Fruit fly (Drosophila melanogaster): ENCODE measurements around the gene CG10165.

- TF ChIP-seq kay (GFP tag; ENCODE audit: borderline replicate concordance): no peak
- TF ChIP-seq CG5204 (GFP tag; optimal IDR thresholded peaks at IDR 0.05): no peak
- TF ChIP-seq CG7101 (tag; optimal IDR thresholded peaks at IDR 0.05): no peak
- TF ChIP-seq Crg-1 (GFP tag; optimal IDR thresholded peaks at IDR 0.05): no peak
- no peak for TF ChIP-seq Clk (GFP tag; optimal IDR thresholded peaks at IDR 0.05)
- no peak for TF ChIP-seq cnc (optimal IDR thresholded peaks at IDR 0.05)
- TF ChIP-seq CG11617 (GFP tag; optimal IDR thresholded peaks at IDR 0.05): no peak
- no peak for TF ChIP-seq cic (GFP tag; optimal IDR thresholded peaks at IDR 0.05)
- no peak for TF ChIP-seq pad (GFP tag; optimal IDR thresholded peaks at IDR 0.05)
- no peak for TF ChIP-seq toe (GFP tag; optimal IDR thresholded peaks at IDR 0.05)
- TF ChIP-seq CG33017 (tag; optimal IDR thresholded peaks at IDR 0.05): no peak
Observed at dm6 chr2L:19512184-19512583, 17.9 kb downstream of the CG10165 start.
